Worm (Caenorhabditis elegans) whole organism, L4 larva: Measurements from ENCODE around the gene sri-1.

Experiments used
- F37D6.2 ChIP-seq: sonication (generic microtip); optimal IDR thresholded peaks from 2 replicates; lab custom pipeline; 2016; ENCODE audit warnings: mild to moderate bottlenecking, missing genetic modification characterization, missing compliant biosample characterization
- Y105C5A.15 ChIP-seq: fragments of 200-800 bp; sonication (Bioruptor generic); IDR thresholded peaks from 2 replicates; pipeline ENCODE4 v1.3.6; 2022; ENCODE audit warnings: missing genetic modification characterization, missing compliant biosample characterization
- Y5F2A.4 ChIP-seq: fragments of 200-800 bp; sonication (Bioruptor generic); optimal IDR thresholded peaks from 2 replicates; lab custom pipeline; 2018; ENCODE audit warnings: mild to moderate bottlenecking, missing genetic modification characterization, missing compliant biosample characterization
- ZK337.2 ChIP-seq: fragments of 200-800 bp; sonication (Bioruptor generic); IDR thresholded peaks from 2 replicates; pipeline ENCODE4 v1.3.6; 2022; ENCODE audit warnings: missing genetic modification reagents, missing genetic modification characterization, missing compliant biosample characterization
- egl-27 ChIP-seq: sonication (generic microtip); optimal IDR thresholded peaks from 3 replicates; lab custom pipeline; 2017; ENCODE audit warnings: missing biosample characterization, missing genetic modification reagents, missing genetic modification characterization
- lin-13 ChIP-seq: fragments of 150-350 bp; optimal IDR thresholded peaks from 2 replicates; lab custom pipeline; 2014; ENCODE audit warnings: missing biosample characterization, missing genetic modification reagents, missing genetic modification characterization
- nhr-6 ChIP-seq: fragments of 150-350 bp; optimal IDR thresholded peaks from 2 replicates; lab custom pipeline; 2014; ENCODE audit warnings: missing biosample characterization, missing genetic modification characterization
- pqm-1 ChIP-seq: sonication (generic microtip); optimal IDR thresholded peaks from 2 replicates; lab custom pipeline; 2017; ENCODE audit warnings: missing biosample characterization, missing genetic modification characterization

DNA sequence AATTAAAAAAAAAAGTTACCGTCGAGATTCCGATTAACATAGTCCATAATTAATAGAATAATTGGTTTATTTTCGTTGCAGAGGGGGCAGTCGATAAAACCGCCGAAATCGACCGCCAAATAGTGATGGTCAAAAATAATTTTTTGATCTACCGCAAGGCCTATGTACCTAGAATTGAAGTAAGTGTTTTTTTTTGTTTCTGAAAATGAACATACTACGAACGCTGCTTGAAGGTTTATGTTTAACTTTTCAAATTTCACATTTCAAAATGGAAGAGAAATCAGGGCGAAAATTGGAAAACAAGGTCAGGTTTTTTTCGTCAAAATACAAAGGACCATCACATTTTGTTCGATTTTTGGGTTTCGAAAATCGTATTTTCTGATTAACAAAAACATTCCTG, 39.1 kb downstream of the sri-1 start, which contains the start of gene pzf-1:
- no peak for TF ChIP-seq ZK337.2 (GFP tag; lab: Robert Waterston, UW)
- TF ChIP-seq nhr-6 (tag; lab: Kevin White, UChicago), result no peak
- no peak for TF ChIP-seq Y105C5A.15
- TF ChIP-seq lin-13 (GFP tag; lab: Kevin White, UChicago), result no peak
- no peak for TF ChIP-seq F37D6.2 (tag; lab: Kevin White, UChicago)
- no peak for TF ChIP-seq egl-27 (tag; lab: Kevin White, UChicago)
- no peak for TF ChIP-seq pqm-1 (tag; lab: Kevin White, UChicago)
- TF ChIP-seq Y5F2A.4, result no peak
